Fruit fly (Drosophila melanogaster) whole organism, embryonic: ENCODE measurements around the gene CG14423.

Experiments
- BEAF-32 ChIP-seq: fragments of 200-800 bp; sonication (Bioruptor generic); optimal IDR thresholded peaks from 3 replicates; lab custom pipeline; 2017; ENCODE audit warnings: missing biosample characterization, missing genetic modification characterization, mild to moderate bottlenecking, moderate library complexity, missing genetic modification reagents
- CG10979 ChIP-seq: fragments of 200-800 bp; sonication (Bioruptor generic); optimal IDR thresholded peaks from 2 replicates; lab custom pipeline; 2018; ENCODE audit warnings: missing biosample characterization, mild to moderate bottlenecking, missing genetic modification characterization, moderate library complexity
- CG11504 ChIP-seq: fragments of 200-800 bp; sonication (Bioruptor generic); optimal IDR thresholded peaks from 3 replicates; lab custom pipeline; 2019; ENCODE audit warnings: missing biosample characterization, mild to moderate bottlenecking, missing genetic modification characterization, moderate library complexity
- CG12744 ChIP-seq: fragments of 200-800 bp; sonication (Bioruptor generic); optimal IDR thresholded peaks from 2 replicates; lab custom pipeline; 2016; ENCODE audit warnings: missing biosample characterization, missing genetic modification characterization
- CG13775 ChIP-seq: fragments of 200-800 bp; sonication (Bioruptor generic); optimal IDR thresholded peaks from 3 replicates; lab custom pipeline; 2017; ENCODE audit warnings: missing biosample characterization, mild to moderate bottlenecking, missing genetic modification characterization
- CG13894 ChIP-seq: fragments of 200-800 bp; sonication (Bioruptor generic); optimal IDR thresholded peaks from 3 replicates; lab custom pipeline; 2018; ENCODE audit warnings: missing biosample characterization, mild to moderate bottlenecking, missing genetic modification characterization, moderate library complexity
- CG1602 ChIP-seq: fragments of 200-800 bp; sonication (Bioruptor generic); optimal IDR thresholded peaks from 3 replicates; lab custom pipeline; 2016; ENCODE audit warnings: missing biosample characterization, missing genetic modification characterization
- CG17359 ChIP-seq: fragments of 200-800 bp; sonication (Bioruptor generic); optimal IDR thresholded peaks from 3 replicates; lab custom pipeline; 2018; ENCODE audit warnings: missing biosample characterization, mild to moderate bottlenecking, missing genetic modification characterization, moderate library complexity
- CG17568 ChIP-seq: fragments of 200-800 bp; sonication (Bioruptor generic); optimal IDR thresholded peaks from 2 replicates; lab custom pipeline; 2018; ENCODE audit warnings: missing biosample characterization, mild to moderate bottlenecking, missing genetic modification characterization, moderate library complexity
- CG18599 ChIP-seq: fragments of 200-800 bp; sonication (Bioruptor generic); optimal IDR thresholded peaks from 3 replicates; lab custom pipeline; 2017; ENCODE audit warnings: missing biosample characterization, missing genetic modification characterization, mild to moderate bottlenecking, moderate library complexity, missing genetic modification reagents
- CG2712 ChIP-seq: fragments of 200-800 bp; optimal IDR thresholded peaks from 3 replicates; lab custom pipeline; 2019; ENCODE audit warnings: missing biosample characterization, mild to moderate bottlenecking, missing genetic modification characterization, moderate library complexity
- CG34224 ChIP-seq: fragments of 200-800 bp; sonication (Bioruptor generic); IDR thresholded peaks from 3 replicates; pipeline ENCODE4 v1.3.6; 2022; ENCODE audit warnings: missing biosample characterization, missing genetic modification characterization; ENCODE audit not compliant: partially characterized antibody
- CG4360 ChIP-seq: fragments of 200-800 bp; sonication (Bioruptor generic); IDR thresholded peaks from 2 replicates; pipeline ENCODE4 v1.3.6; 2022; ENCODE audit warnings: missing biosample characterization, missing genetic modification characterization
- CG6854 ChIP-seq: fragments of 200-800 bp; sonication (Bioruptor generic); optimal IDR thresholded peaks from 3 replicates; lab custom pipeline; 2017; ENCODE audit warnings: missing biosample characterization, mild to moderate bottlenecking, missing genetic modification characterization
- CG7357 ChIP-seq: fragments of 200-800 bp; sonication (Bioruptor generic); IDR thresholded peaks from 3 replicates; pipeline ENCODE4 v1.3.6; 2022; ENCODE audit warnings: missing biosample characterization, missing genetic modification characterization
- CG8944 ChIP-seq: fragments of 200-800 bp; sonication (Bioruptor generic); optimal IDR thresholded peaks from 3 replicates; lab custom pipeline; 2016; ENCODE audit warnings: missing biosample characterization, missing genetic modification characterization
- CG9797 ChIP-seq: fragments of 200-800 bp; sonication (Bioruptor generic); optimal IDR thresholded peaks from 3 replicates; lab custom pipeline; 2018; ENCODE audit warnings: missing biosample characterization, mild to moderate bottlenecking, missing genetic modification characterization
- D19A ChIP-seq: fragments of 200-800 bp; optimal IDR thresholded peaks from 3 replicates; lab custom pipeline; 2019; ENCODE audit warnings: missing biosample characterization, mild to moderate bottlenecking, missing genetic modification characterization, moderate library complexity
- Dp ChIP-seq: fragments of 200-800 bp; sonication (Bioruptor generic); optimal IDR thresholded peaks from 2 replicates; lab custom pipeline; 2018; ENCODE audit warnings: missing biosample characterization, mild to moderate bottlenecking, missing genetic modification characterization, moderate library complexity
- Dref ChIP-seq: fragments of 200-800 bp; sonication (Bioruptor generic); IDR thresholded peaks from 2 replicates; pipeline ENCODE4 v1.3.6; 2022; ENCODE audit warnings: missing biosample characterization, missing genetic modification characterization
- E2f1 ChIP-seq: fragments of 200-800 bp; sonication (Bioruptor generic); IDR thresholded peaks from 2 replicates; pipeline ENCODE4 v1.3.6; 2022; ENCODE audit warnings: missing biosample characterization, missing genetic modification characterization
- Hand ChIP-seq: fragments of 200-800 bp; sonication (Bioruptor generic); optimal IDR thresholded peaks from 2 replicates; lab custom pipeline; 2017; ENCODE audit warnings: mild to moderate bottlenecking, missing biosample characterization, missing genetic modification reagents, missing genetic modification characterization
- Hr39 ChIP-seq: fragments of >200 bp; optimal IDR thresholded peaks from 2 replicates; lab custom pipeline; 2017
- Lhr ChIP-seq: fragments of 200-800 bp; sonication (Bioruptor generic); optimal IDR thresholded peaks from 3 replicates; lab custom pipeline; 2017; ENCODE audit warnings: mild to moderate bottlenecking, missing biosample characterization, missing genetic modification reagents, missing genetic modification characterization
- Med ChIP-seq: fragments of 200-800 bp; sonication (Bioruptor generic); peaks from one replicate; lab custom pipeline; 2016; ENCODE audit warnings: missing biosample characterization, missing genetic modification characterization, mild to moderate bottlenecking, inconsistent platforms, moderate library complexity
- NfI ChIP-seq: fragments of 200-800 bp; sonication (Bioruptor generic); optimal IDR thresholded peaks from 3 replicates; lab custom pipeline; 2018; ENCODE audit warnings: missing biosample characterization, mild to moderate bottlenecking, missing genetic modification characterization, moderate library complexity
- Opbp ChIP-seq: fragments of 200-800 bp; sonication (Bioruptor generic); IDR thresholded peaks from 3 replicates; pipeline ENCODE4 v1.3.6; 2022; ENCODE audit warnings: missing biosample characterization, missing genetic modification characterization; ENCODE audit not compliant: partially characterized antibody
- PHDP ChIP-seq: fragments of 200-800 bp; sonication (Bioruptor generic); optimal IDR thresholded peaks from 3 replicates; lab custom pipeline; 2018; ENCODE audit warnings: missing biosample characterization, mild to moderate bottlenecking, missing genetic modification characterization, moderate library complexity
- Ptx1 ChIP-seq: fragments of 200-800 bp; sonication (Bioruptor generic); IDR thresholded peaks from 2 replicates; pipeline ENCODE4 v1.3.6; 2022; ENCODE audit warnings: missing biosample characterization, missing genetic modification characterization
- Sry-β ChIP-seq: fragments of 200-800 bp; sonication (Bioruptor generic); optimal IDR thresholded peaks from 2 replicates; lab custom pipeline; 2018; ENCODE audit warnings: missing biosample characterization, mild to moderate bottlenecking, missing genetic modification characterization, moderate library complexity
- Sry-δ ChIP-seq: fragments of 200-800 bp; sonication (Bioruptor generic); optimal IDR thresholded peaks from 2 replicates; lab custom pipeline; 2016; ENCODE audit warnings: missing biosample characterization, missing genetic modification characterization
- Usf ChIP-seq: fragments of 200-800 bp; sonication (Bioruptor generic); optimal IDR thresholded peaks from 2 replicates; lab custom pipeline; 2017; ENCODE audit warnings: missing genotype, missing biosample characterization, missing genetic modification characterization
- cad ChIP-seq: fragments of >200 bp; optimal IDR thresholded peaks from 2 replicates; lab custom pipeline; 2017; ENCODE audit warnings: missing biosample characterization, missing genetic modification characterization
- cg ChIP-seq: fragments of 200-800 bp; sonication (Bioruptor generic); optimal IDR thresholded peaks from 3 replicates; lab custom pipeline; 2019; ENCODE audit warnings: missing biosample characterization, mild to moderate bottlenecking, missing genetic modification characterization, moderate library complexity
- dati ChIP-seq: fragments of 200-800 bp; sonication (Bioruptor generic); IDR thresholded peaks from 2 replicates; pipeline ENCODE4 v1.3.6; 2022; ENCODE audit warnings: missing biosample characterization, missing genetic modification characterization
- grn ChIP-seq: fragments of 200-800 bp; sonication (Bioruptor generic); optimal IDR thresholded peaks from 3 replicates; lab custom pipeline; 2017; ENCODE audit warnings: missing biosample characterization, missing genetic modification characterization
- inv ChIP-seq: fragments of 200-800 bp; sonication (Bioruptor generic); IDR thresholded peaks from 2 replicates; pipeline ENCODE4 v1.3.6; 2022; ENCODE audit warnings: missing biosample characterization, missing genetic modification characterization; ENCODE audit not compliant: partially characterized antibody
- jigr1 ChIP-seq: fragments of 200-800 bp; sonication (Bioruptor generic); IDR thresholded peaks from 3 replicates; pipeline ENCODE4 v1.3.6; 2022; ENCODE audit warnings: missing biosample characterization, missing genetic modification characterization
- kah ChIP-seq: fragments of 200-800 bp; sonication (Bioruptor generic); optimal IDR thresholded peaks from 2 replicates; lab custom pipeline; 2018; ENCODE audit warnings: missing biosample characterization, mild to moderate bottlenecking, missing genetic modification characterization
- mirr ChIP-seq: fragments of 200-800 bp; sonication (Bioruptor generic); optimal IDR thresholded peaks from 3 replicates; lab custom pipeline; 2018; ENCODE audit warnings: missing biosample characterization, mild to moderate bottlenecking, missing genetic modification characterization
- pzg ChIP-seq: fragments of 200-800 bp; sonication (Bioruptor generic); optimal IDR thresholded peaks from 3 replicates; lab custom pipeline; 2018; ENCODE audit warnings: missing biosample characterization, mild to moderate bottlenecking, missing genetic modification characterization, moderate library complexity
- run ChIP-seq: fragments of 200-800 bp; sonication (Bioruptor generic); optimal IDR thresholded peaks from 3 replicates; lab custom pipeline; 2018; ENCODE audit warnings: missing biosample characterization, mild to moderate bottlenecking, missing genetic modification characterization
- sens ChIP-seq: fragments of 200-800 bp; sonication (Bioruptor generic); peaks from one replicate; lab custom pipeline; 2016; ENCODE audit warnings: missing biosample characterization, missing genetic modification characterization
- slbo ChIP-seq: fragments of 200-800 bp; sonication (Bioruptor generic); IDR thresholded peaks from 2 replicates; pipeline ENCODE4 v1.3.6; 2022; ENCODE audit warnings: missing biosample characterization, missing genetic modification characterization
- sna ChIP-seq: fragments of 200-800 bp; sonication (Bioruptor generic); IDR thresholded peaks from 2 replicates; pipeline ENCODE4 v1.3.6; 2022; ENCODE audit warnings: missing biosample characterization, missing genetic modification characterization; ENCODE audit not compliant: partially characterized antibody
- tap ChIP-seq: fragments of 200-800 bp; optimal IDR thresholded peaks from 3 replicates; lab custom pipeline; 2019; ENCODE audit warnings: missing biosample characterization, mild to moderate bottlenecking, missing genetic modification characterization, moderate library complexity
- unc-4 ChIP-seq: fragments of 200-800 bp; sonication (Bioruptor generic); IDR thresholded peaks from 2 replicates; pipeline ENCODE4 v1.3.6; 2022; ENCODE audit warnings: missing biosample characterization, missing genetic modification characterization; ENCODE audit not compliant: partially characterized antibody
- vnd ChIP-seq: fragments of 200-800 bp; sonication (Bioruptor generic); IDR thresholded peaks from 3 replicates; pipeline ENCODE4 v1.3.6; 2022; ENCODE audit warnings: missing biosample characterization, missing genetic modification characterization; ENCODE audit not compliant: partially characterized antibody
- wek ChIP-seq: fragments of 200-800 bp; sonication (Bioruptor generic); optimal IDR thresholded peaks from 3 replicates; lab custom pipeline; 2018; ENCODE audit warnings: missing biosample characterization, mild to moderate bottlenecking, missing genetic modification characterization, moderate library complexity
- zfh1 ChIP-seq: fragments of 200-800 bp; sonication (Bioruptor generic); IDR thresholded peaks from 3 replicates; pipeline ENCODE4 v1.3.6; 2022; ENCODE audit warnings: missing biosample characterization, missing genetic modification characterization

Gene CG14423

dm6 chrX:2947545-2948072, 2.4 kb downstream of the CG14423 start, which contains the start of gene CG3603 (continued):
- no peak for TF ChIP-seq D19A (tag; lab: Kevin White, UChicago)
- no peak for TF ChIP-seq CG13775
- TF ChIP-seq CG6854 (GFP tag; lab: Kevin White, UChicago), result peak; percentile 10
- no peak for TF ChIP-seq Hr39 (lab: Kevin White, UChicago)
- TF ChIP-seq CG12744 (GFP tag; lab: Kevin White, UChicago), result no peak
- no peak for TF ChIP-seq run (tag; lab: Kevin White, UChicago)
- TF ChIP-seq CG8944 (GFP tag; lab: Kevin White, UChicago), result no peak
- no peak for TF ChIP-seq Sry-β
- no peak for TF ChIP-seq Hand (GFP tag; lab: Kevin White, UChicago)
- TF ChIP-seq CG1602 (GFP tag; lab: Kevin White, UChicago), result no peak
- no peak for TF ChIP-seq CG18599 (GFP tag; lab: Kevin White, UChicago)
- TF ChIP-seq CG17568, result peak; percentile 25
- no peak for TF ChIP-seq PHDP (tag; lab: Kevin White, UChicago)
- peak; percentile 31 for TF ChIP-seq cg
- no peak for TF ChIP-seq zfh1 (GFP tag; lab: Robert Waterston, UW)
- no peak for TF ChIP-seq wek (GFP tag; lab: Kevin White, UChicago)
- peak; percentile 64 for TF ChIP-seq NfI (GFP tag; lab: Kevin White, UChicago)
- TF ChIP-seq CG9797, result no peak
- TF ChIP-seq E2f1 (GFP tag; lab: Robert Waterston, UW), result no peak
- peak; percentile 76 for TF ChIP-seq CG17359
- no peak for TF ChIP-seq mirr (GFP tag; lab: Kevin White, UChicago)
- no peak for TF ChIP-seq slbo (GFP tag; lab: Robert Waterston, UW)
- TF ChIP-seq CG7357 (GFP tag; lab: Robert Waterston, UW), result no peak

DNA sequence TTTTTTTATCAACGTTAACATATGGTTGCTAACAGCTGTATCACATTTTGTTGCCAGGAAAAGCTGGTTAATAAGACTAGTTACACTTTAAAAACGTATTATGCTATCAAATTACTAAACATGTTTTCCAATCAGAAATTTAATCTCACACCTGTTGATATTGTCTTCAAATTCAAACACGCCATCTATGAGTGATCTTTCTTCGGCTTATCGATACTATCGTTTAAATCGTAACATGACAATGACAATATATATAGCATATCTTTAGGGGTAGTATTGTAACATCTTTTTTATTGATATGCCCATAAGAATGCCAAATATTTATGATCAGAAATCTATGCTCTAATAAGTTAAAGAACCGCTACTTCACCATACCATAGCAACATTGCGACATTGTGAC, 3.9 kb downstream of the CG14423 start:
- TF ChIP-seq CG11504 (tag; lab: Kevin White, UChicago) (peak; percentile 95), Usf (no peak), BEAF-32 (peak; percentile 72), Dref (GFP tag; lab: Robert Waterston, UW) (peak; percentile 48), CG34224 (GFP tag; lab: Robert Waterston, UW) (peak; percentile 62; the same call in 2 of the 3 replicates), cad (GFP tag; lab: Kevin White, UChicago) (no peak), Sry-δ (GFP tag; lab: Kevin White, UChicago) (peak; percentile 29), tap (tag; lab: Kevin White, UChicago) (peak; percentile 28), Dp (GFP tag; lab: Kevin White, UChicago) (peak; percentile 13), Med (GFP tag; lab: Kevin White, UChicago) (peak; percentile 62), kah (GFP tag; lab: Kevin White, UChicago) (peak; percentile 97), jigr1 (GFP tag; lab: Robert Waterston, UW) (no peak), sens (GFP tag; lab: Kevin White, UChicago) (peak; percentile 78), inv (GFP tag; lab: Robert Waterston, UW) (peak; percentile 44; the same call in 1 of the 2 replicates), CG2712 (no peak), Lhr (GFP tag; lab: Kevin White, UChicago) (peak; percentile 3), Ptx1 (GFP tag; lab: Robert Waterston, UW) (no peak), pzg (GFP tag; lab: Kevin White, UChicago) (peak; percentile 7), grn (GFP tag; lab: Kevin White, UChicago) (peak; percentile 61), sna (GFP tag; lab: Robert Waterston, UW) (peak; percentile 43), Opbp (GFP tag; lab: Robert Waterston, UW) (peak; percentile 67; the same call in 2 of the 3 replicates), CG10979 (tag; lab: Kevin White, UChicago) (peak; percentile 53), CG4360 (GFP tag; lab: Robert Waterston, UW) (no peak), CG13894 (tag; lab: Kevin White, UChicago) (peak; percentile 9), unc-4 (GFP tag; lab: Robert Waterston, UW) (peak; percentile 70), dati (GFP tag; lab: Robert Waterston, UW) (no peak), vnd (GFP tag; lab: Robert Waterston, UW) (peak; percentile 41; the same call in 1 of the 3 replicates)
